Worm (Caenorhabditis elegans) whole organism, L4 larva: ENCODE results near the gene lgc-35.
A peak's percentile ranks its signal among the peaks of the same experiment; 100 is the strongest.

Source experiments
- F10B5.3 ChIP-seq: sonication (generic microtip); optimal IDR thresholded peaks from 2 replicates; lab custom pipeline; 2016; ENCODE audit warnings: mild to moderate bottlenecking, missing genetic modification characterization, missing compliant biosample characterization
- Y48G9A.11 ChIP-seq: fragments of 200-800 bp; sonication (Bioruptor generic); IDR thresholded peaks from 2 replicates; pipeline ENCODE4 v1.3.6; 2022; ENCODE audit warnings: missing genetic modification reagents, missing genetic modification characterization, missing compliant biosample characterization
- ZK546.5 ChIP-seq, 2 experiments: sonication (generic microtip); optimal IDR thresholded peaks; 2 replicates each; lab custom pipeline; 2017; ENCODE audit warnings: missing biosample characterization in 2 of 2, missing genetic modification characterization in 2 of 2
- aha-1 ChIP-seq: fragments of 150-350 bp; peaks from one replicate; lab custom pipeline; 2014; ENCODE audit warnings: missing biosample characterization, missing genetic modification characterization
- ceh-28 ChIP-seq: fragments of 150-350 bp; optimal IDR thresholded peaks from 2 replicates; lab custom pipeline; 2014; ENCODE audit warnings: missing biosample characterization, missing genetic modification reagents, missing genetic modification characterization
- ceh-32 ChIP-seq: sonication (generic microtip); optimal IDR thresholded peaks from 2 replicates; lab custom pipeline; 2016; ENCODE audit warnings: mild to moderate bottlenecking, missing genetic modification characterization, missing compliant biosample characterization; ENCODE audit not compliant: poor library complexity
- ceh-44 ChIP-seq: fragments of 200-800 bp; sonication (Bioruptor generic); IDR thresholded peaks from 2 replicates; pipeline ENCODE4 v1.3.6; 2022; ENCODE audit warnings: missing genetic modification reagents, missing genetic modification characterization, missing compliant biosample characterization
- ceh-82 ChIP-seq: sonication (generic microtip); optimal IDR thresholded peaks from 2 replicates; lab custom pipeline; 2017; ENCODE audit warnings: missing biosample characterization, missing genetic modification characterization
- ctbp-1 ChIP-seq: fragments of 200-800 bp; sonication (Bioruptor generic); IDR thresholded peaks from 2 replicates; pipeline ENCODE4 v1.3.6; 2022; ENCODE audit warnings: missing genetic modification reagents, missing genetic modification characterization, missing compliant biosample characterization
- daf-12 ChIP-seq: fragments of 150-350 bp; optimal IDR thresholded peaks from 2 replicates; lab custom pipeline; 2014; ENCODE audit warnings: missing biosample characterization, missing genetic modification reagents, missing genetic modification characterization
- daf-8 ChIP-seq: fragments of 200-800 bp; sonication (Bioruptor generic); IDR thresholded peaks from 2 replicates; pipeline ENCODE4 v1.3.6; 2022; ENCODE audit warnings: missing genetic modification characterization, missing compliant biosample characterization
- dmd-6 ChIP-seq: fragments of 200-800 bp; sonication (Bioruptor generic); IDR thresholded peaks from 2 replicates; pipeline ENCODE4 v1.3.6; 2022; ENCODE audit warnings: missing genetic modification reagents, missing genetic modification characterization, missing compliant biosample characterization
- dmd-8 ChIP-seq: fragments of 200-800 bp; sonication (Bioruptor generic); IDR thresholded peaks from 2 replicates; pipeline ENCODE4 v1.3.6; 2022; ENCODE audit warnings: missing genetic modification characterization, missing compliant biosample characterization
- dmd-9 ChIP-seq: fragments of 200-800 bp; sonication (Bioruptor generic); IDR thresholded peaks from 2 replicates; pipeline ENCODE4 v1.3.6; 2022; ENCODE audit warnings: missing genetic modification reagents, missing genetic modification characterization, missing compliant biosample characterization
- dpl-1 ChIP-seq: fragments of 150-350 bp; optimal IDR thresholded peaks from 2 replicates; lab custom pipeline; 2014; ENCODE audit warnings: missing biosample characterization, missing genetic modification reagents, missing genetic modification characterization
- egl-43 ChIP-seq: fragments of 200-800 bp; sonication (Bioruptor generic); IDR thresholded peaks from 2 replicates; pipeline ENCODE4 v1.3.6; 2022; ENCODE audit warnings: missing genetic modification reagents, missing genetic modification characterization, missing compliant biosample characterization
- fos-1 ChIP-seq: fragments of 150-350 bp; optimal IDR thresholded peaks from 2 replicates; lab custom pipeline; 2014; ENCODE audit warnings: missing biosample characterization, missing genetic modification characterization
- hlh-11 ChIP-seq: fragments of 200-800 bp; sonication (Bioruptor generic); optimal IDR thresholded peaks from 2 replicates; lab custom pipeline; 2018; ENCODE audit warnings: mild to moderate bottlenecking, missing genetic modification characterization, missing compliant biosample characterization
- hmg-1.1 ChIP-seq: fragments of 200-800 bp; sonication (Bioruptor generic); IDR thresholded peaks from 2 replicates; pipeline ENCODE4 v1.3.6; 2022; ENCODE audit warnings: missing genetic modification reagents, missing genetic modification characterization, missing compliant biosample characterization
- jun-1 ChIP-seq: fragments of 150-350 bp; optimal IDR thresholded peaks from 2 replicates; lab custom pipeline; 2014; ENCODE audit warnings: missing biosample characterization, missing genetic modification reagents, missing genetic modification characterization
- lin-1 ChIP-seq: fragments of 200-800 bp; sonication (Bioruptor generic); IDR thresholded peaks from 2 replicates; pipeline ENCODE4 v1.3.6; 2022; ENCODE audit warnings: missing genetic modification reagents, missing genetic modification characterization, missing compliant biosample characterization
- mdt-29 ChIP-seq: fragments of 200-800 bp; sonication (Bioruptor generic); IDR thresholded peaks from 2 replicates; pipeline ENCODE4 v1.3.6; 2022; ENCODE audit warnings: missing genetic modification reagents, missing genetic modification characterization, missing compliant biosample characterization
- mes-2 ChIP-seq: sonication (generic microtip); optimal IDR thresholded peaks from 2 replicates; lab custom pipeline; 2016; ENCODE audit warnings: missing genotype, mild to moderate bottlenecking, missing genetic modification characterization, missing compliant biosample characterization; ENCODE audit not compliant: poor library complexity, severe bottlenecking
- mxl-3 ChIP-seq: fragments of 200-800 bp; sonication (Bioruptor generic); optimal IDR thresholded peaks from 2 replicates; lab custom pipeline; 2018; ENCODE audit warnings: mild to moderate bottlenecking, missing genetic modification characterization, missing compliant biosample characterization
- nhr-102 ChIP-seq: sonication (generic microtip); optimal IDR thresholded peaks from 2 replicates; lab custom pipeline; 2016; ENCODE audit warnings: mild to moderate bottlenecking, missing genetic modification characterization, moderate library complexity, missing compliant biosample characterization
- nhr-11 ChIP-seq: fragments of 150-350 bp; optimal IDR thresholded peaks from 2 replicates; lab custom pipeline; 2014; ENCODE audit warnings: missing biosample characterization, missing genetic modification characterization
- nhr-111 ChIP-seq: fragments of 200-800 bp; sonication (Bioruptor generic); optimal IDR thresholded peaks from 2 replicates; lab custom pipeline; 2018; ENCODE audit warnings: mild to moderate bottlenecking, missing genetic modification characterization, missing compliant biosample characterization
- nhr-28 ChIP-seq: fragments of 150-350 bp; optimal IDR thresholded peaks from 2 replicates; lab custom pipeline; 2014; ENCODE audit warnings: missing biosample characterization, missing genetic modification characterization
- nhr-48 ChIP-seq: sonication (generic microtip); optimal IDR thresholded peaks from 2 replicates; lab custom pipeline; 2016; ENCODE audit warnings: mild to moderate bottlenecking, missing genetic modification characterization, missing compliant biosample characterization
- nhr-76 ChIP-seq: fragments of 150-350 bp; optimal IDR thresholded peaks from 2 replicates; lab custom pipeline; 2014; ENCODE audit warnings: missing biosample characterization, missing genetic modification characterization
- php-3 ChIP-seq: fragments of 200-800 bp; sonication (Bioruptor generic); IDR thresholded peaks from 2 replicates; pipeline ENCODE4 v1.3.6; 2022; ENCODE audit warnings: missing genetic modification reagents, missing genetic modification characterization, missing compliant biosample characterization
- pqm-1 ChIP-seq: sonication (generic microtip); optimal IDR thresholded peaks from 2 replicates; lab custom pipeline; 2017; ENCODE audit warnings: missing biosample characterization, missing genetic modification characterization
- sdz-12 ChIP-seq: fragments of 200-800 bp; sonication (Bioruptor generic); optimal IDR thresholded peaks from 2 replicates; lab custom pipeline; 2018; ENCODE audit warnings: mild to moderate bottlenecking, missing genetic modification characterization, missing compliant biosample characterization
- spr-1 ChIP-seq: sonication (generic microtip); optimal IDR thresholded peaks from 2 replicates; lab custom pipeline; 2016; ENCODE audit warnings: mild to moderate bottlenecking, missing genetic modification characterization, missing compliant biosample characterization
- tra-1 ChIP-seq: fragments of 200-800 bp; sonication (Bioruptor generic); IDR thresholded peaks from 2 replicates; pipeline ENCODE4 v1.3.6; 2022; ENCODE audit warnings: missing genetic modification reagents, missing genetic modification characterization, missing compliant biosample characterization
- unc-130 ChIP-seq: sonication (generic microtip); optimal IDR thresholded peaks from 2 replicates; lab custom pipeline; 2016; ENCODE audit warnings: missing genetic modification reagents, missing genetic modification characterization, missing compliant biosample characterization
- unc-62 ChIP-seq, 3 experiments: fragments of 150-350 bp in 1 of 3; sonication (generic microtip); optimal IDR thresholded peaks in 2 of 3; peaks in 1 of 3; 1 replicate in 1 of 3; 2 replicates in 2 of 3; lab custom pipeline; 2014 to 2017; ENCODE audit warnings: missing biosample characterization in 3 of 3, missing genetic modification characterization in 3 of 3, missing genetic modification reagents in 3 of 3, missing genotype in 1 of 3
- zag-1 ChIP-seq: fragments of 150-350 bp; optimal IDR thresholded peaks from 2 replicates; lab custom pipeline; 2014; ENCODE audit warnings: missing biosample characterization, missing genetic modification characterization
- zfp-2 ChIP-seq: sonication (generic microtip); optimal IDR thresholded peaks from 2 replicates; lab custom pipeline; 2016; ENCODE audit warnings: mild to moderate bottlenecking, missing genetic modification characterization, missing compliant biosample characterization
- ztf-11 ChIP-seq: fragments of 150-350 bp; optimal IDR thresholded peaks from 2 replicates; lab custom pipeline; 2014; ENCODE audit warnings: missing biosample characterization, missing genetic modification characterization

Gene lgc-35

DNA sequence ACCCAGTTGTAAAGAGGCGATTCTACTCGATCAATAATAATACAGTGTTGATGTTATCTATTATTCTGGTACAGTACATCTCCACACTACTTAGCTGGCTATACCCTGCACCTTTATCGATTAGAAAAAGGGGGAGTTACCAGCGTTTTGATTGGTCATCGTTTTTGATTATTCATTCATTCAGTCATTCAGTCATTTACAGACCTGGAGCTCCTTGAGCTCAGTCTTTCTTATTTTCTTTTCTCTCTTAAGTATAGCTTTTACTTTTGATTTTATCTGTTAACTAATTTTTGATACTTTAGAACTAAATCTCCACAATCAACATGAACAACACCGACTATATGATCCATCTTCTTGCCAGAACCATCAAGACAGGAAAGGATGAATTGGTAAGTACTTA lies 10.2 kb upstream of the lgc-35 start, which contains the start of gene Y46G5A.28:
Gene Y46G5A.28 (plus strand): TSS at position 301 of the 400 bp plus-strand sequence.
- TF ChIP-seq tra-1 (GFP tag; lab: Robert Waterston, UW), result no peak
- peak; percentile 46 for TF ChIP-seq aha-1 (tag; lab: Kevin White, UChicago)
- TF ChIP-seq, all 104 proteins: peak for 1

- no peak for TF ChIP-seq ctbp-1 (GFP tag; lab: Robert Waterston, UW)
- TF ChIP-seq unc-62 (GFP tag; optimal IDR thresholded peaks at IDR 0.05 in 1 of 2; lab: Kevin White, UChicago), result peak in 1 of 2 experiments; percentile 65
- no peak for TF ChIP-seq unc-62 (tag; optimal IDR thresholded peaks at IDR 0.05; lab: Kevin White, UChicago)
These were observed 7.8 kb upstream of the lgc-35 start, which contains the start of gene pes-10 for ce11 chrII:12847736-12848135. Gene pes-10, minus strand, starts transcription at chrII:12847836.

DNA sequence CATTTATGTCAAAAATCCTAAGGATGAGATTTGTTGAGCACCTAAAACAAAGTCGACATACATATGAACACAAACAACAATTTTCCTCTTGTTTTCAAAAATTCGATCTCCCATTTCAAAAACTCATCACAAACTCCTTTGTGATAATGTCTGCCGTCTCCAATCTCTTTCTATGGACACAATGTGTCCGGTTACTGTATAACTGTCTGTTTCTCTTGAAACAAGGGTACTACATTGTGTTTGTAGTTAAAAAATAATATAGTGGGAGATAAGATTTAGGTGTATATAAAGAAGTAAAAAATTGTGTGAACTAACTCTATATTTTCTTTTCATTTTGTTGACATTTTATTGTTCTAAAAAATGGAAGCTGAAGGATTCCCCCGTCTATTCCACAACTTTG lies 9.6 kb downstream of the lgc-35 start, which contains the start of gene bcmo-1:
Gene bcmo-1 (plus strand): TSS at position 330 of the 400 bp plus-strand sequence.
- TF ChIP-seq ceh-32 (no peak), nhr-111 (GFP tag; lab: Kevin White, UChicago) (no peak), pqm-1 (tag; lab: Kevin White, UChicago) (peak; percentile 3), nhr-28 (tag; lab: Kevin White, UChicago) (peak; percentile 97), zag-1 (tag; lab: Kevin White, UChicago) (no peak), ztf-11 (no peak)

- TF ChIP-seq mes-2 (tag; lab: Kevin White, UChicago) (no peak), unc-130 (GFP tag; lab: Kevin White, UChicago) (no peak), fos-1 (tag; lab: Kevin White, UChicago) (no peak), mxl-3 (GFP tag; lab: Kevin White, UChicago) (no peak), sdz-12 (GFP tag; lab: Kevin White, UChicago) (no peak), hlh-11 (tag; lab: Kevin White, UChicago) (no peak), dpl-1 (GFP tag; lab: Kevin White, UChicago) (no peak), ceh-44 (GFP tag; lab: Robert Waterston, UW) (no peak), jun-1 (tag; lab: Kevin White, UChicago) (no peak), dmd-9 (GFP tag; lab: Robert Waterston, UW) (no peak), nhr-102 (tag; lab: Kevin White, UChicago) (no peak), nhr-48 (tag; lab: Kevin White, UChicago) (no peak), hmg-1.1 (GFP tag; lab: Robert Waterston, UW) (no peak), F10B5.3 (tag; lab: Kevin White, UChicago) (no peak)
These were observed 11.1 kb downstream of the lgc-35 start, which contains the start of gene Y46G5A.23 for ce11 chrII:12828863-12829262. Gene Y46G5A.23, minus strand, starts transcription at chrII:12828963.

DNA sequence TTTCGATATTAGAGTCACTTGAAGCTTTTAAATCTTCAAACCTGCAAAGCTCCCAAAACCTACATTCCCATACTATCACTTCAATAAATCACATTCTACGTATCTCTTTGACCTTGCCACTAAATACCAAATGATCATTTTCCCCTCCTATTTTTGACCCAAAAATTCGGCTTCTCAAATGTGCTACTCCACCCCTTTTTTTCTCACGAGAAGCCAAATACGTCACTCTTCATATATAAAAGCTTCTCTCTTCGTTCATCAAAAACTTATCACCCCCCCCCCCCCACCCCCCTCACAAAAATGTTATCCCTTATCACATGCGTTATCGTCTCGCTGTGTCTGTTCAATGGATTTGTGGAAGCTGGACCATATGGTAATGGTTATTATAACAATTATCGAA lies 13.2 kb downstream of the lgc-35 start, which contains the start of gene Y46G5A.38:
Gene Y46G5A.38 (plus strand): TSS at position 301 of the 400 bp plus-strand sequence.
- TF ChIP-seq F10B5.3 (tag; lab: Kevin White, UChicago) (no peak), mdt-29 (GFP tag; lab: Robert Waterston, UW) (no peak), unc-62 (GFP tag; optimal IDR thresholded peaks at IDR 0.05 in 1 of 2; lab: Kevin White, UChicago) (no peak), unc-62 (tag; optimal IDR thresholded peaks at IDR 0.05; lab: Kevin White, UChicago) (no peak), daf-12 (tag; lab: Kevin White, UChicago) (no peak), lin-1 (GFP tag; lab: Robert Waterston, UW) (no peak), ceh-32 (no peak), Y48G9A.11 (GFP tag; lab: Robert Waterston, UW) (no peak), spr-1 (tag; lab: Kevin White, UChicago) (no peak), ZK546.5 (tag; optimal IDR thresholded peaks at IDR 0.05; lab: Kevin White, UChicago) (no peak), ceh-82 (tag; lab: Kevin White, UChicago) (no peak), zfp-2 (tag; lab: Kevin White, UChicago) (no peak), ceh-28 (tag; lab: Kevin White, UChicago) (no peak), nhr-76 (tag; lab: Kevin White, UChicago) (no peak), dmd-6 (GFP tag; lab: Robert Waterston, UW) (no peak), php-3 (GFP tag; lab: Robert Waterston, UW) (no peak), dmd-8 (GFP tag; lab: Robert Waterston, UW) (no peak), daf-8 (no peak), egl-43 (GFP tag; lab: Robert Waterston, UW) (no peak), nhr-11 (no peak)
- TF ChIP-seq, all 104 proteins: peak for 0
